Worm (Caenorhabditis elegans) whole organism, young adult: Measurements from ENCODE around the gene srv-15.
A peak's percentile ranks its signal among the peaks of the same experiment; 100 is the strongest.

Source experiments
- B0261.1 ChIP-seq: sonication (generic microtip); optimal IDR thresholded peaks from 2 replicates; lab custom pipeline; 2016; ENCODE audit warnings: mild to moderate bottlenecking, missing genetic modification characterization, moderate library complexity, missing compliant biosample characterization
- B0336.3 ChIP-seq: fragments of 200-800 bp; sonication (Bioruptor generic); IDR thresholded peaks from 2 replicates; pipeline ENCODE4 v1.3.6; 2022; ENCODE audit warnings: missing genetic modification characterization, missing compliant biosample characterization
- F10E7.11 ChIP-seq: sonication (generic microtip); optimal IDR thresholded peaks from 2 replicates; lab custom pipeline; 2017; ENCODE audit warnings: mild to moderate bottlenecking, missing genetic modification characterization, moderate library complexity, missing compliant biosample characterization
- F33H1.4 ChIP-seq: fragments of 200-800 bp; sonication (Bioruptor generic); IDR thresholded peaks from 2 replicates; pipeline ENCODE4 v1.3.6; 2022; ENCODE audit warnings: missing genetic modification reagents, missing genetic modification characterization, missing compliant biosample characterization
- F52B5.7 ChIP-seq: sonication (generic microtip); optimal IDR thresholded peaks from 2 replicates; lab custom pipeline; 2016; ENCODE audit warnings: mild to moderate bottlenecking, missing genetic modification characterization, missing compliant biosample characterization
- F57A8.1 ChIP-seq: fragments of 200-800 bp; sonication (Bioruptor generic); optimal IDR thresholded peaks from 2 replicates; lab custom pipeline; 2018; ENCODE audit warnings: mild to moderate bottlenecking, missing genetic modification characterization, moderate library complexity, missing compliant biosample characterization
- F57C9.4 ChIP-seq: sonication (generic microtip); optimal IDR thresholded peaks from 2 replicates; lab custom pipeline; 2017; ENCODE audit warnings: mild to moderate bottlenecking, missing genetic modification characterization, missing compliant biosample characterization
- K12H6.12 ChIP-seq: fragments of 200-800 bp; sonication (Bioruptor generic); optimal IDR thresholded peaks from 2 replicates; lab custom pipeline; 2018; ENCODE audit warnings: mild to moderate bottlenecking, missing genetic modification characterization, missing compliant biosample characterization
- T07F8.4 ChIP-seq: sonication (generic microtip); optimal IDR thresholded peaks from 2 replicates; lab custom pipeline; 2016; ENCODE audit warnings: mild to moderate bottlenecking, missing genetic modification characterization, moderate library complexity, missing compliant biosample characterization
- Y56A3A.18 ChIP-seq: fragments of 200-800 bp; sonication (Bioruptor generic); IDR thresholded peaks from 2 replicates; pipeline ENCODE4 v1.3.6; 2022; ENCODE audit warnings: missing genetic modification reagents, missing genetic modification characterization, missing compliant biosample characterization
- akir-1 ChIP-seq: fragments of 200-800 bp; sonication (Bioruptor generic); optimal IDR thresholded peaks from 2 replicates; lab custom pipeline; 2018; ENCODE audit warnings: mild to moderate bottlenecking, missing genetic modification characterization, moderate library complexity, missing compliant biosample characterization
- aptf-2 ChIP-seq: fragments of 200-800 bp; sonication (Bioruptor generic); conservative IDR thresholded peaks from 2 replicates; pipeline ENCODE4 v1.3.6; 2022; ENCODE audit warnings: missing genetic modification reagents, missing genetic modification characterization, missing compliant biosample characterization
- aptf-3 ChIP-seq: fragments of 200-800 bp; sonication (Bioruptor generic); IDR thresholded peaks from 2 replicates; pipeline ENCODE4 v1.3.6; 2022; ENCODE audit warnings: missing genetic modification characterization, missing compliant biosample characterization
- bed-1 ChIP-seq: fragments of 200-800 bp; sonication (Bioruptor generic); IDR thresholded peaks from 2 replicates; pipeline ENCODE4 v1.3.6; 2022; ENCODE audit warnings: missing genetic modification reagents, missing genetic modification characterization, missing compliant biosample characterization
- ccch-3 ChIP-seq: fragments of 200-800 bp; sonication (Bioruptor generic); optimal IDR thresholded peaks from 2 replicates; lab custom pipeline; 2018; ENCODE audit warnings: mild to moderate bottlenecking, missing genetic modification characterization, missing compliant biosample characterization
- ceh-100 ChIP-seq: fragments of 200-800 bp; sonication (Bioruptor generic); IDR thresholded peaks from 2 replicates; pipeline ENCODE4 v1.3.6; 2022; ENCODE audit warnings: missing genetic modification reagents, missing genetic modification characterization, missing compliant biosample characterization
- ceh-27 ChIP-seq: fragments of 200-800 bp; sonication (Bioruptor generic); optimal IDR thresholded peaks from 2 replicates; lab custom pipeline; 2018; ENCODE audit warnings: mild to moderate bottlenecking, missing genetic modification characterization, moderate library complexity, missing compliant biosample characterization
- ceh-58 ChIP-seq: fragments of 200-800 bp; sonication (Bioruptor generic); IDR thresholded peaks from 2 replicates; pipeline ENCODE4 v1.3.6; 2022; ENCODE audit warnings: missing genetic modification characterization, missing compliant biosample characterization
- ceh-91 ChIP-seq: fragments of 200-800 bp; sonication (Bioruptor generic); IDR thresholded peaks from 2 replicates; pipeline ENCODE4 v1.3.6; 2022; ENCODE audit warnings: missing genetic modification reagents, missing genetic modification characterization, missing compliant biosample characterization
- dox-1 ChIP-seq: fragments of 200-800 bp; sonication (Bioruptor generic); IDR thresholded peaks from 2 replicates; pipeline ENCODE4 v1.3.6; 2022; ENCODE audit warnings: missing genetic modification reagents, missing genetic modification characterization, missing compliant biosample characterization
- egl-44 ChIP-seq: fragments of 200-800 bp; sonication (Bioruptor generic); IDR thresholded peaks from 2 replicates; pipeline ENCODE4 v1.3.6; 2022; ENCODE audit warnings: missing genetic modification reagents, missing genetic modification characterization, missing compliant biosample characterization
- ekl-4 ChIP-seq: fragments of 200-800 bp; sonication (Bioruptor generic); IDR thresholded peaks from 2 replicates; pipeline ENCODE4 v1.3.6; 2022; ENCODE audit warnings: missing genetic modification reagents, missing genetic modification characterization, missing compliant biosample characterization
- ets-4 ChIP-seq: fragments of 200-800 bp; sonication (Bioruptor generic); optimal IDR thresholded peaks from 2 replicates; lab custom pipeline; 2018; ENCODE audit warnings: mild to moderate bottlenecking, missing genetic modification characterization, missing compliant biosample characterization
- him-1 ChIP-seq: sonication (generic microtip); optimal IDR thresholded peaks from 2 replicates; lab custom pipeline; 2016; ENCODE audit warnings: missing genotype, missing genetic modification reagents, missing genetic modification characterization, missing compliant biosample characterization
- hlh-12 ChIP-seq: sonication (generic microtip); optimal IDR thresholded peaks from 2 replicates; lab custom pipeline; 2016; ENCODE audit warnings: missing genetic modification characterization, missing compliant biosample characterization
- hlh-26 ChIP-seq: fragments of 200-800 bp; sonication (Bioruptor generic); conservative IDR thresholded peaks from 2 replicates; pipeline ENCODE4 v1.3.6; 2022; ENCODE audit warnings: missing genetic modification reagents, missing genetic modification characterization, missing compliant biosample characterization
- hrde-1 ChIP-seq: sonication (generic microtip); optimal IDR thresholded peaks from 2 replicates; lab custom pipeline; 2016; ENCODE audit warnings: missing genetic modification characterization, mild to moderate bottlenecking, missing compliant biosample characterization, moderate library complexity, missing genotype, missing genetic modification reagents, borderline replicate concordance
- let-526 ChIP-seq: fragments of 200-800 bp; sonication (Bioruptor generic); IDR thresholded peaks from 2 replicates; pipeline ENCODE4 v1.3.6; 2022; ENCODE audit warnings: missing genetic modification reagents, missing genetic modification characterization, missing compliant biosample characterization
- let-607 ChIP-seq, 2 experiments: fragments of 200-800 bp in 1 of 2; sonication (Bioruptor generic) in 1 of 2; sonication (generic microtip) in 1 of 2; optimal IDR thresholded peaks; 2 replicates each; lab custom pipeline; 2016 to 2018; ENCODE audit warnings: mild to moderate bottlenecking in 2 of 2, missing compliant biosample characterization in 2 of 2, missing genetic modification characterization in 2 of 2, moderate library complexity in 2 of 2, missing genotype in 1 of 2
- lin-26 ChIP-seq: fragments of 200-800 bp; sonication (Bioruptor generic); IDR thresholded peaks from 2 replicates; pipeline ENCODE4 v1.3.6; 2022; ENCODE audit warnings: missing genetic modification reagents, missing genetic modification characterization, missing compliant biosample characterization
- lin-40 ChIP-seq: sonication (generic microtip); optimal IDR thresholded peaks from 2 replicates; lab custom pipeline; 2016; ENCODE audit warnings: missing genetic modification characterization, mild to moderate bottlenecking, missing compliant biosample characterization, missing genotype, missing genetic modification reagents
- lin-54 ChIP-seq: fragments of 200-800 bp; sonication (Bioruptor generic); optimal IDR thresholded peaks from 2 replicates; lab custom pipeline; 2018; ENCODE audit warnings: mild to moderate bottlenecking, missing genetic modification characterization, missing compliant biosample characterization
- lsl-1 ChIP-seq: fragments of 200-800 bp; sonication (Bioruptor generic); optimal IDR thresholded peaks from 2 replicates; lab custom pipeline; 2018; ENCODE audit warnings: mild to moderate bottlenecking, missing genetic modification characterization, moderate library complexity, missing compliant biosample characterization
- madf-6 ChIP-seq: fragments of 200-800 bp; sonication (Bioruptor generic); IDR thresholded peaks from 2 replicates; pipeline ENCODE4 v1.3.6; 2022; ENCODE audit warnings: missing genetic modification reagents, missing genetic modification characterization, missing compliant biosample characterization
- madf-8 ChIP-seq: fragments of 200-800 bp; sonication (Bioruptor generic); conservative IDR thresholded peaks from 2 replicates; pipeline ENCODE4 v1.3.6; 2022; ENCODE audit warnings: missing genetic modification reagents, missing genetic modification characterization, missing compliant biosample characterization
- mcd-1 ChIP-seq: fragments of 200-800 bp; sonication (Bioruptor generic); IDR thresholded peaks from 2 replicates; pipeline ENCODE4 v1.3.6; 2022; ENCODE audit warnings: missing genetic modification reagents, missing genetic modification characterization, missing compliant biosample characterization
- mxl-1 ChIP-seq: sonication (generic microtip); optimal IDR thresholded peaks from 2 replicates; lab custom pipeline; 2016; ENCODE audit warnings: missing genetic modification characterization, missing compliant biosample characterization
- nfya-2 ChIP-seq: fragments of 200-800 bp; sonication (Bioruptor generic); IDR thresholded peaks from 2 replicates; pipeline ENCODE4 v1.3.6; 2022; ENCODE audit warnings: missing genetic modification reagents, missing genetic modification characterization, missing compliant biosample characterization
- nhr-120 ChIP-seq: fragments of 200-800 bp; sonication (Bioruptor generic); IDR thresholded peaks from 2 replicates; pipeline ENCODE4 v1.3.6; 2022; ENCODE audit warnings: missing genetic modification characterization, missing compliant biosample characterization
- nhr-179 ChIP-seq: sonication (generic microtip); optimal IDR thresholded peaks from 2 replicates; lab custom pipeline; 2016; ENCODE audit warnings: mild to moderate bottlenecking, missing genetic modification characterization, missing compliant biosample characterization
- rcor-1 ChIP-seq: fragments of 200-800 bp; sonication (Bioruptor generic); IDR thresholded peaks from 2 replicates; pipeline ENCODE4 v1.3.6; 2022; ENCODE audit warnings: missing genetic modification reagents, missing genetic modification characterization, missing compliant biosample characterization
- sdz-38 ChIP-seq: sonication (generic microtip); optimal IDR thresholded peaks from 2 replicates; lab custom pipeline; 2016; ENCODE audit warnings: missing genotype, missing genetic modification characterization, missing compliant biosample characterization
- snpc-1.1 ChIP-seq: sonication (generic microtip); optimal IDR thresholded peaks from 2 replicates; lab custom pipeline; 2017; ENCODE audit warnings: missing genetic modification characterization, mild to moderate bottlenecking, missing compliant biosample characterization, antibody characterized with exemption, moderate library complexity, missing genotype, missing genetic modification reagents; ENCODE audit not compliant: insufficient read depth
- snpc-1.3 ChIP-seq: sonication (generic microtip); optimal IDR thresholded peaks from 2 replicates; lab custom pipeline; 2017; ENCODE audit warnings: missing genetic modification characterization, mild to moderate bottlenecking, missing compliant biosample characterization, antibody characterized with exemption, moderate library complexity, missing genotype, missing genetic modification reagents; ENCODE audit not compliant: insufficient read depth
- sptf-2 ChIP-seq: fragments of 200-800 bp; sonication (Bioruptor generic); optimal IDR thresholded peaks from 2 replicates; lab custom pipeline; 2018; ENCODE audit warnings: mild to moderate bottlenecking, missing genetic modification characterization, missing compliant biosample characterization
- tbp1 ChIP-seq: fragments of 200-800 bp; sonication (Bioruptor generic); optimal IDR thresholded peaks from 2 replicates; lab custom pipeline; 2018; ENCODE audit warnings: mild to moderate bottlenecking, missing genetic modification characterization, missing compliant biosample characterization
- unc-62 ChIP-seq: fragments of 150-350 bp; optimal IDR thresholded peaks from 2 replicates; lab custom pipeline; 2014; ENCODE audit warnings: missing biosample characterization, missing genetic modification reagents, missing genetic modification characterization
- zfh-2 ChIP-seq: fragments of 200-800 bp; sonication (Bioruptor generic); conservative IDR thresholded peaks from 2 replicates; pipeline ENCODE4 v1.3.6; 2022; ENCODE audit warnings: missing genetic modification reagents, missing genetic modification characterization, missing compliant biosample characterization
- ztf-6 ChIP-seq: fragments of 200-800 bp; sonication (Bioruptor generic); IDR thresholded peaks from 2 replicates; pipeline ENCODE4 v1.3.6; 2022; ENCODE audit warnings: missing genetic modification reagents, missing genetic modification characterization, missing compliant biosample characterization

Gene srv-15

ce11 chrIV:15931833-15932232, 25.5 kb downstream of the srv-15 start (continued):
- no peak for TF ChIP-seq F57A8.1 (GFP tag; lab: Kevin White, UChicago)
- TF ChIP-seq ceh-91: no peak
- no peak for TF ChIP-seq bed-1 (GFP tag; lab: Robert Waterston, UW)
- TF ChIP-seq aptf-2: 0 out of 2 replicates have a peak, but pooled peaks have one; percentile 47
- no peak for TF ChIP-seq hrde-1 (tag; lab: Kevin White, UChicago)
- no peak for TF ChIP-seq snpc-1.1
- TF ChIP-seq F33H1.4 (GFP tag; lab: Robert Waterston, UW): no peak
- TF ChIP-seq sptf-2 (GFP tag; lab: Kevin White, UChicago): no peak
- TF ChIP-seq lin-54 (GFP tag; lab: Kevin White, UChicago): peak; percentile 37
- no peak for TF ChIP-seq nfya-2 (GFP tag; lab: Robert Waterston, UW)
- TF ChIP-seq hlh-26: no peak
- TF ChIP-seq ztf-6 (GFP tag; lab: Robert Waterston, UW): no peak
- TF ChIP-seq akir-1: no peak
- TF ChIP-seq hlh-12 (tag; lab: Kevin White, UChicago): no peak
- no peak for TF ChIP-seq B0336.3
- TF ChIP-seq ets-4 (GFP tag; lab: Kevin White, UChicago): no peak
- TF ChIP-seq madf-8 (GFP tag; lab: Robert Waterston, UW): no peak
- TF ChIP-seq aptf-3 (GFP tag; lab: Robert Waterston, UW): no peak
- TF ChIP-seq nhr-120 (GFP tag; lab: Robert Waterston, UW): no peak
- peak; percentile 18 to 27 for TF ChIP-seq let-607 (tag; optimal IDR thresholded peaks at IDR 0.05; lab: Kevin White, UChicago)
- no peak for TF ChIP-seq sdz-38
- TF ChIP-seq let-526 (GFP tag; lab: Robert Waterston, UW): peak; percentile 76
- no peak for TF ChIP-seq unc-62 (GFP tag; lab: Kevin White, UChicago)
- no peak for TF ChIP-seq ceh-100 (GFP tag; lab: Robert Waterston, UW)
- peak; percentile 93 for TF ChIP-seq lin-26 (GFP tag; lab: Robert Waterston, UW)
- TF ChIP-seq zfh-2 (GFP tag; lab: Robert Waterston, UW): no peak; the same call in 1 of the 2 replicates
- TF ChIP-seq him-1 (tag; lab: Kevin White, UChicago): peak; percentile 7
- peak; percentile 62 for TF ChIP-seq T07F8.4 (tag; lab: Kevin White, UChicago)
- TF ChIP-seq dox-1 (GFP tag; lab: Robert Waterston, UW): peak; percentile 74
- no peak for TF ChIP-seq nhr-179 (tag; lab: Kevin White, UChicago)
- TF ChIP-seq F10E7.11: no peak
- TF ChIP-seq ceh-58 (GFP tag; lab: Robert Waterston, UW): no peak
- TF ChIP-seq ccch-3 (GFP tag; lab: Kevin White, UChicago): peak; percentile 34
- 0 out of 2 replicates have a peak, but pooled peaks have one; percentile 46 for TF ChIP-seq ekl-4 (GFP tag; lab: Robert Waterston, UW)
- TF ChIP-seq mxl-1 (tag; lab: Kevin White, UChicago): peak; percentile 49
- no peak for TF ChIP-seq K12H6.12 (tag; lab: Kevin White, UChicago)
- TF ChIP-seq lin-40 (tag; lab: Kevin White, UChicago): peak; percentile 24
- peak; percentile 85 for TF ChIP-seq B0261.1 (tag; lab: Kevin White, UChicago)
- no peak for TF ChIP-seq egl-44 (GFP tag; lab: Robert Waterston, UW)
- TF ChIP-seq ceh-27 (GFP tag; lab: Kevin White, UChicago): peak; percentile 31
- no peak for TF ChIP-seq Y56A3A.18
- peak; percentile 68 for TF ChIP-seq snpc-1.3 (tag; lab: Kevin White, UChicago)
- no peak for TF ChIP-seq lsl-1 (GFP tag; lab: Kevin White, UChicago)
- TF ChIP-seq F52B5.7 (tag; lab: Kevin White, UChicago): peak; percentile 65
- no peak for TF ChIP-seq rcor-1 (GFP tag; lab: Robert Waterston, UW)
- peak; percentile 43 for TF ChIP-seq madf-6
- TF ChIP-seq F57C9.4 (tag; lab: Kevin White, UChicago): no peak
- TF ChIP-seq tbp1 (GFP tag; lab: Kevin White, UChicago): peak; percentile 96
- TF ChIP-seq mcd-1: peak; percentile 50
